Fruit fly (Drosophila melanogaster) whole organism, embryonic: Measurements from ENCODE around the gene CG2120.

Experiments used
- CG12299 ChIP-seq: fragments of 200-800 bp; sonication (Bioruptor generic); optimal IDR thresholded peaks from 2 replicates; lab custom pipeline; 2018; ENCODE audit warnings: missing biosample characterization, mild to moderate bottlenecking, missing genetic modification characterization
- CG13296 ChIP-seq: fragments of 200-800 bp; sonication (Bioruptor generic); optimal IDR thresholded peaks from 3 replicates; lab custom pipeline; 2018; ENCODE audit warnings: missing biosample characterization, mild to moderate bottlenecking, missing genetic modification characterization
- CG14965 ChIP-seq: fragments of 200-800 bp; sonication (Bioruptor generic); optimal IDR thresholded peaks from 2 replicates; lab custom pipeline; 2016; ENCODE audit warnings: missing biosample characterization, missing genetic modification characterization, borderline replicate concordance
- CG15514 ChIP-seq: fragments of 200-800 bp; sonication (Bioruptor generic); optimal IDR thresholded peaks from 3 replicates; lab custom pipeline; 2017; ENCODE audit warnings: missing biosample characterization, missing genetic modification characterization, mild to moderate bottlenecking, moderate library complexity, missing genetic modification reagents
- CG15601 ChIP-seq: fragments of 200-800 bp; sonication (Bioruptor generic); optimal IDR thresholded peaks from 3 replicates; lab custom pipeline; 2019; ENCODE audit warnings: missing biosample characterization, mild to moderate bottlenecking, missing genetic modification characterization, moderate library complexity
- CG1792 ChIP-seq: fragments of 200-800 bp; sonication (Bioruptor generic); optimal IDR thresholded peaks from 2 replicates; lab custom pipeline; 2016; ENCODE audit warnings: missing biosample characterization, missing genetic modification characterization
- CG18476 ChIP-seq: fragments of 200-800 bp; sonication (Bioruptor generic); optimal IDR thresholded peaks from 2 replicates; lab custom pipeline; 2016; ENCODE audit warnings: missing biosample characterization, mild to moderate bottlenecking, missing genetic modification characterization
- CG2120 ChIP-seq: fragments of 200-800 bp; sonication (Bioruptor generic); optimal IDR thresholded peaks from 3 replicates; lab custom pipeline; 2016; ENCODE audit warnings: missing biosample characterization, missing genetic modification characterization
- CG2712 ChIP-seq: fragments of 200-800 bp; optimal IDR thresholded peaks from 3 replicates; lab custom pipeline; 2019; ENCODE audit warnings: missing biosample characterization, mild to moderate bottlenecking, missing genetic modification characterization, moderate library complexity
- CG2889 ChIP-seq: fragments of 200-800 bp; sonication (Bioruptor generic); IDR thresholded peaks from 3 replicates; pipeline ENCODE4 v1.3.6; 2022; ENCODE audit warnings: missing biosample characterization, missing genetic modification characterization
- CG32767 ChIP-seq: fragments of 200-800 bp; sonication (Bioruptor generic); IDR thresholded peaks from 2 replicates; pipeline ENCODE4 v1.3.6; 2022; ENCODE audit warnings: missing biosample characterization, missing genetic modification characterization
- CG33213 ChIP-seq: fragments of 200-800 bp; sonication (Bioruptor generic); optimal IDR thresholded peaks from 3 replicates; lab custom pipeline; 2016; ENCODE audit warnings: missing biosample characterization, missing genetic modification characterization
- CG4360 ChIP-seq: fragments of 200-800 bp; sonication (Bioruptor generic); IDR thresholded peaks from 2 replicates; pipeline ENCODE4 v1.3.6; 2022; ENCODE audit warnings: missing biosample characterization, missing genetic modification characterization
- CG4424 ChIP-seq: fragments of 200-800 bp; sonication (Bioruptor generic); optimal IDR thresholded peaks from 3 replicates; lab custom pipeline; 2016; ENCODE audit warnings: missing biosample characterization, missing genetic modification characterization
- CG4617 ChIP-seq: fragments of 200-800 bp; sonication (Bioruptor generic); optimal IDR thresholded peaks from 3 replicates; lab custom pipeline; 2016; ENCODE audit warnings: missing biosample characterization, missing genetic modification characterization, borderline replicate concordance
- CG6689 ChIP-seq: fragments of 200-800 bp; sonication (Bioruptor generic); IDR thresholded peaks from 2 replicates; pipeline ENCODE4 v1.3.6; 2022; ENCODE audit warnings: missing biosample characterization, missing genetic modification characterization
- CG7372 ChIP-seq: fragments of 200-800 bp; sonication (Bioruptor generic); IDR thresholded peaks from 2 replicates; pipeline ENCODE4 v1.3.6; 2022; ENCODE audit warnings: missing biosample characterization, missing genetic modification characterization
- CG7786 ChIP-seq: fragments of 200-800 bp; sonication (Bioruptor generic); optimal IDR thresholded peaks from 2 replicates; lab custom pipeline; 2016; ENCODE audit warnings: missing biosample characterization, missing genetic modification characterization
- CG8359 ChIP-seq: fragments of 200-800 bp; sonication (Bioruptor generic); optimal IDR thresholded peaks from 2 replicates; lab custom pipeline; 2017; ENCODE audit warnings: missing biosample characterization, mild to moderate bottlenecking, missing genetic modification characterization, borderline replicate concordance
- CTCF ChIP-seq: fragments of 200-800 bp; sonication (Bioruptor generic); optimal IDR thresholded peaks from 2 replicates; lab custom pipeline; 2017; ENCODE audit warnings: missing biosample characterization, mild to moderate bottlenecking, missing genetic modification characterization, moderate library complexity
- CkIIα-i1 ChIP-seq: fragments of 200-800 bp; sonication (Bioruptor generic); IDR thresholded peaks from 2 replicates; pipeline ENCODE4 v1.3.6; 2022; ENCODE audit warnings: missing biosample characterization, missing genetic modification characterization
- CrebB ChIP-seq: fragments of 200-800 bp; sonication (Bioruptor generic); optimal IDR thresholded peaks from 3 replicates; lab custom pipeline; 2018; ENCODE audit warnings: missing biosample characterization, mild to moderate bottlenecking, missing genetic modification characterization
- Dip2 ChIP-seq: fragments of 200-800 bp; sonication (Bioruptor generic); IDR thresholded peaks from 2 replicates; pipeline ENCODE4 v1.3.6; 2022; ENCODE audit warnings: missing biosample characterization, missing genetic modification characterization
- Drgx ChIP-seq: fragments of 200-800 bp; sonication (Bioruptor generic); IDR thresholded peaks from 2 replicates; pipeline ENCODE4 v1.3.6; 2022; ENCODE audit warnings: missing biosample characterization, missing genetic modification characterization
- Fer2 ChIP-seq: fragments of 200-800 bp; sonication (Bioruptor generic); optimal IDR thresholded peaks from 2 replicates; lab custom pipeline; 2018; ENCODE audit warnings: missing biosample characterization, mild to moderate bottlenecking, missing genetic modification characterization, moderate library complexity
- Hr39 ChIP-seq: fragments of >200 bp; optimal IDR thresholded peaks from 2 replicates; lab custom pipeline; 2017
- NC2β ChIP-seq: fragments of 200-800 bp; sonication (Bioruptor generic); optimal IDR thresholded peaks from 2 replicates; lab custom pipeline; 2016; ENCODE audit warnings: missing biosample characterization, missing genetic modification characterization
- Neu2 ChIP-seq: fragments of 200-800 bp; sonication (Bioruptor generic); optimal IDR thresholded peaks from 3 replicates; lab custom pipeline; 2016; ENCODE audit warnings: missing biosample characterization, missing genetic modification characterization, borderline replicate concordance
- Oaz ChIP-seq: fragments of 200-800 bp; sonication (Bioruptor generic); IDR thresholded peaks from 2 replicates; pipeline ENCODE4 v1.3.6; 2022; ENCODE audit warnings: missing biosample characterization, missing genetic modification characterization
- Spps ChIP-seq: fragments of 200-800 bp; sonication (Bioruptor generic); optimal IDR thresholded peaks from 2 replicates; lab custom pipeline; 2018; ENCODE audit warnings: missing biosample characterization, mild to moderate bottlenecking, missing genetic modification characterization
- btn ChIP-seq: fragments of 200-800 bp; sonication (Bioruptor generic); optimal IDR thresholded peaks from 2 replicates; lab custom pipeline; 2016; ENCODE audit warnings: missing biosample characterization, missing genetic modification characterization
- chn ChIP-seq: fragments of 200-800 bp; sonication (Bioruptor generic); optimal IDR thresholded peaks from 2 replicates; lab custom pipeline; 2016; ENCODE audit warnings: missing biosample characterization, missing genetic modification characterization
- da ChIP-seq: fragments of 200-800 bp; sonication (Bioruptor generic); optimal IDR thresholded peaks from 2 replicates; lab custom pipeline; 2016; ENCODE audit warnings: missing biosample characterization, missing genetic modification characterization
- dysf ChIP-seq: fragments of 200-800 bp; sonication (Bioruptor generic); IDR thresholded peaks from 3 replicates; pipeline ENCODE4 v1.3.6; 2022; ENCODE audit warnings: missing biosample characterization, missing genetic modification characterization
- eve ChIP-seq, 2 experiments: fragments of >200 bp; optimal IDR thresholded peaks; 2 replicates each; lab custom pipeline; 2017; ENCODE audit warnings: missing biosample characterization in 2 of 2, missing genetic modification characterization in 2 of 2
- fd3F ChIP-seq: fragments of 200-800 bp; sonication (Bioruptor generic); optimal IDR thresholded peaks from 2 replicates; lab custom pipeline; 2018; ENCODE audit warnings: missing biosample characterization, mild to moderate bottlenecking, missing genetic modification characterization, moderate library complexity
- gfzf ChIP-seq: fragments of 200-800 bp; sonication (Bioruptor generic); optimal IDR thresholded peaks from 2 replicates; lab custom pipeline; 2016; ENCODE audit warnings: missing biosample characterization, mild to moderate bottlenecking, missing genetic modification characterization, moderate library complexity
- hkb ChIP-seq, 2 experiments: fragments of 200-800 bp in 1 of 2; fragments of >200 bp in 1 of 2; sonication (Bioruptor generic) in 1 of 2; IDR thresholded peaks in 1 of 2; optimal IDR thresholded peaks in 1 of 2; 2 replicates each; pipeline versions ENCODE4 v1.3.6 to Lab custom; 2017 to 2022; ENCODE audit warnings: missing biosample characterization in 1 of 2, missing genetic modification characterization in 1 of 2
- lov ChIP-seq, 2 experiments: fragments of 200-800 bp in 1 of 2; fragments of >200 bp in 1 of 2; sonication (Bioruptor generic) in 1 of 2; IDR thresholded peaks in 1 of 2; optimal IDR thresholded peaks in 1 of 2; 2 replicates in 1 of 2; 3 replicates in 1 of 2; pipeline versions ENCODE4 v1.3.6 to Lab custom; 2017 to 2022; ENCODE audit warnings: missing biosample characterization in 1 of 2, missing genetic modification characterization in 1 of 2
- odd ChIP-seq: fragments of 200-800 bp; sonication (Bioruptor generic); optimal IDR thresholded peaks from 2 replicates; lab custom pipeline; 2017; ENCODE audit warnings: missing biosample characterization, mild to moderate bottlenecking, missing genetic modification characterization
- onecut ChIP-seq: fragments of 200-800 bp; sonication (Bioruptor generic); IDR thresholded peaks from 2 replicates; pipeline ENCODE4 v1.3.6; 2022; ENCODE audit warnings: missing biosample characterization, missing genetic modification characterization
- pnt ChIP-seq: fragments of 200-800 bp; sonication (Bioruptor generic); optimal IDR thresholded peaks from 3 replicates; lab custom pipeline; 2016; ENCODE audit warnings: missing biosample characterization, missing genetic modification characterization
- ranshi ChIP-seq: fragments of 200-800 bp; sonication (Bioruptor generic); IDR thresholded peaks from 2 replicates; pipeline ENCODE4 v1.3.6; 2022; ENCODE audit warnings: missing biosample characterization, missing genetic modification characterization
- rib ChIP-seq: fragments of 200-800 bp; sonication (Bioruptor generic); IDR thresholded peaks from 2 replicates; pipeline ENCODE4 v1.3.6; 2022; ENCODE audit warnings: missing biosample characterization, missing genetic modification characterization
- run ChIP-seq: fragments of 200-800 bp; sonication (Bioruptor generic); optimal IDR thresholded peaks from 3 replicates; lab custom pipeline; 2018; ENCODE audit warnings: missing biosample characterization, mild to moderate bottlenecking, missing genetic modification characterization
- schlank ChIP-seq: fragments of 200-800 bp; sonication (Bioruptor generic); optimal IDR thresholded peaks from 2 replicates; lab custom pipeline; 2018; ENCODE audit warnings: missing biosample characterization, mild to moderate bottlenecking, missing genetic modification characterization
- sob ChIP-seq: fragments of 200-800 bp; sonication (Bioruptor generic); IDR thresholded peaks from 2 replicates; pipeline ENCODE4 v1.3.6; 2022; ENCODE audit warnings: missing biosample characterization, missing genetic modification characterization
- stc ChIP-seq: fragments of 200-800 bp; sonication (Bioruptor generic); IDR thresholded peaks from 2 replicates; pipeline ENCODE4 v1.3.6; 2022; ENCODE audit warnings: missing biosample characterization, missing genetic modification characterization
- tin ChIP-seq: fragments of 200-800 bp; sonication (Bioruptor generic); optimal IDR thresholded peaks from 3 replicates; lab custom pipeline; 2016; ENCODE audit warnings: missing biosample characterization, missing genetic modification characterization
- toy ChIP-seq: fragments of 200-800 bp; sonication (Bioruptor generic); IDR thresholded peaks from 2 replicates; pipeline ENCODE4 v1.3.6; 2022; ENCODE audit warnings: missing biosample characterization, missing genetic modification characterization
- wek ChIP-seq: fragments of 200-800 bp; sonication (Bioruptor generic); optimal IDR thresholded peaks from 3 replicates; lab custom pipeline; 2018; ENCODE audit warnings: missing biosample characterization, mild to moderate bottlenecking, missing genetic modification characterization, moderate library complexity

Gene CG2120

dm6 chrX:8143537-8143936 lies 7.9 kb downstream of the CG2120 start, which contains the start of gene CG17982 (continued):
- TF ChIP-seq CG4617 (GFP tag; lab: Kevin White, UChicago) (peak; percentile 61), eve (GFP tag; optimal IDR thresholded peaks at IDR 0.05; lab: Kevin White, UChicago) (no peak), CG8359 (GFP tag; lab: Kevin White, UChicago) (peak; percentile 4), Spps (tag; lab: Kevin White, UChicago) (peak; percentile 63), Fer2 (tag; lab: Kevin White, UChicago) (peak; percentile 80), CG1792 (GFP tag; lab: Kevin White, UChicago) (peak; percentile 63), CG14965 (no peak), Dip2 (no peak), CG15601 (tag; lab: Kevin White, UChicago) (peak; percentile 82), CG2712 (tag; lab: Kevin White, UChicago) (peak; percentile 87), CG15514 (GFP tag; lab: Kevin White, UChicago) (peak; percentile 93), Hr39 (no peak), toy (GFP tag; lab: Robert Waterston, UW) (0 out of 2 replicates have a peak, but pooled peaks have one; percentile 34), CG4360 (GFP tag; lab: Robert Waterston, UW) (no peak), Neu2 (GFP tag; lab: Kevin White, UChicago) (no peak), ranshi (GFP tag; lab: Robert Waterston, UW) (peak; percentile 82), CTCF (GFP tag; lab: Kevin White, UChicago) (peak; percentile 17), CG12299 (tag; lab: Kevin White, UChicago) (peak; percentile 86), Oaz (GFP tag; lab: Robert Waterston, UW) (peak; percentile 53; the same call in 1 of the 2 replicates), da (peak; percentile 56), schlank (peak; percentile 61), gfzf (peak; percentile 46), Drgx (GFP tag; lab: Robert Waterston, UW) (peak; percentile 89), dysf (GFP tag; lab: Robert Waterston, UW) (peak; percentile 81), hkb (optimal IDR thresholded peaks at IDR 0.05; lab: Kevin White, UChicago) (no peak), hkb (GFP tag; IDR thresholded peaks at IDR 0.05; lab: Robert Waterston, UW) (peak; percentile 88), stc (GFP tag; lab: Robert Waterston, UW) (peak; percentile 74), onecut (peak; percentile 65), lov (optimal IDR thresholded peaks at IDR 0.05; lab: Kevin White, UChicago) (no peak), lov (GFP tag; IDR thresholded peaks at IDR 0.05; lab: Robert Waterston, UW) (peak; percentile 76; the same call in 1 of the 3 replicates), CG13296 (peak; percentile 82), pnt (GFP tag; lab: Kevin White, UChicago) (peak; percentile 71), NC2β (GFP tag; lab: Kevin White, UChicago) (peak; percentile 80), tin (GFP tag; lab: Kevin White, UChicago) (peak; percentile 84), CG6689 (peak; percentile 87), CG2889 (GFP tag; lab: Robert Waterston, UW) (peak; percentile 67; the same call in 2 of the 3 replicates), chn (GFP tag; lab: Kevin White, UChicago) (peak; percentile 86), CG2120 (GFP tag; lab: Kevin White, UChicago) (peak; percentile 98), CG32767 (GFP tag; lab: Robert Waterston, UW) (peak; percentile 80), run (tag; lab: Kevin White, UChicago) (peak; percentile 66), btn (peak; percentile 73), CG7372 (peak; percentile 62), CG33213 (GFP tag; lab: Kevin White, UChicago) (peak; percentile 87), fd3F (GFP tag; lab: Kevin White, UChicago) (peak; percentile 80), odd (GFP tag; lab: Kevin White, UChicago) (peak; percentile 73), CG7786 (GFP tag; lab: Kevin White, UChicago) (peak; percentile 87), wek (GFP tag; lab: Kevin White, UChicago) (peak; percentile 35), rib (GFP tag; lab: Robert Waterston, UW) (peak; percentile 64; the same call in 1 of the 2 replicates), CrebB (tag; lab: Kevin White, UChicago) (peak; percentile 75), CG18476 (GFP tag; lab: Kevin White, UChicago) (peak; percentile 68), CkIIα-i1 (no peak), sob (GFP tag; lab: Robert Waterston, UW) (peak; percentile 86), CG4424 (GFP tag; lab: Kevin White, UChicago) (peak; percentile 82)
